Worm (Caenorhabditis elegans): ENCODE results near the gene T13H5.8.

DNA sequence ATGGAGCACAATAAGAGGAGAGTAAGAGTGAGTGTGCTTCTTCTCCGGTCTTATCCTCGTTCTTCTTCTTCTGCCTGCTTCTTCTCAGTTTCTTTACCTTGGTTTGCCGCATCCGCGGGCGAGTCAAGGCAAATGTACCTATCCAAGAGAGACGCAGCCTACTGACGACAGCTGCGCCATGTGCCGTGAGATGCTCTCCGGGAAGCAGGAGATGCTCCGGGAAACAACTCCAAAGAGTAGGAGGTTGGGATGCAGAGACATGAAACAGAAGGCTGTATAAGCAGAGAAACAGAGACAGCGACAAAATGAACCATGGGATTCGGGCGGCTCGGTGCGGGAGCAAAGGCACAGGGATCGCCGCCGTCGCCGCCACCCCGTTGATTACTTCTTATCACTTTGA, 19.3 kb upstream of the T13H5.8 start:
- no peak for TF ChIP-seq nhr-237 (tag; optimal IDR thresholded peaks at IDR 0.05)
- TF ChIP-seq nhr-11 (tag; optimal IDR thresholded peaks at IDR 0.05): no peak
